Fruit fly (Drosophila melanogaster) whole organism, prepupa: ENCODE data around the gene wapl.
A peak's percentile ranks its signal among the peaks of the same experiment; 100 is the strongest.

Source experiments
- CG1621 ChIP-seq: fragments of 200-800 bp; sonication (Bioruptor generic); optimal IDR thresholded peaks from 3 replicates; lab custom pipeline; 2018; ENCODE audit warnings: missing biosample characterization, mild to moderate bottlenecking, missing genetic modification characterization
- CG3032 ChIP-seq: fragments of 200-800 bp; optimal IDR thresholded peaks from 2 replicates; lab custom pipeline; 2019; ENCODE audit warnings: missing biosample characterization, mild to moderate bottlenecking, missing genetic modification characterization, moderate library complexity
- CG32006 ChIP-seq: fragments of 200-800 bp; sonication (Bioruptor generic); optimal IDR thresholded peaks from 3 replicates; lab custom pipeline; 2017; ENCODE audit warnings: missing biosample characterization, mild to moderate bottlenecking, missing genetic modification characterization
- CG34406 ChIP-seq: fragments of 200-800 bp; sonication (Bioruptor generic); optimal IDR thresholded peaks from 3 replicates; lab custom pipeline; 2016; ENCODE audit warnings: missing biosample characterization, missing genetic modification characterization
- CG4318 ChIP-seq: fragments of 200-800 bp; sonication (Bioruptor generic); optimal IDR thresholded peaks from 3 replicates; lab custom pipeline; 2017; ENCODE audit warnings: missing biosample characterization, mild to moderate bottlenecking, missing genetic modification characterization
- CG6163 ChIP-seq: fragments of 200-800 bp; sonication (Bioruptor generic); IDR thresholded peaks from 3 replicates; pipeline ENCODE4 v1.3.6; 2022; ENCODE audit warnings: missing biosample characterization, missing genetic modification characterization
- CG6276 ChIP-seq: fragments of 200-800 bp; sonication (Bioruptor generic); optimal IDR thresholded peaks from 2 replicates; lab custom pipeline; 2017; ENCODE audit warnings: missing biosample characterization, mild to moderate bottlenecking, missing genetic modification characterization
- CG8119 ChIP-seq: fragments of 200-800 bp; sonication (Bioruptor generic); IDR thresholded peaks from 3 replicates; pipeline ENCODE4 v1.3.6; 2022; ENCODE audit warnings: missing biosample characterization, missing genetic modification characterization
- CG8319 ChIP-seq: fragments of 200-800 bp; sonication (Bioruptor generic); optimal IDR thresholded peaks from 3 replicates; lab custom pipeline; 2016; ENCODE audit warnings: missing biosample characterization, missing genetic modification characterization
- Ets96B ChIP-seq: fragments of 200-800 bp; optimal IDR thresholded peaks from 2 replicates; lab custom pipeline; 2019; ENCODE audit warnings: missing biosample characterization, mild to moderate bottlenecking, missing genetic modification characterization, moderate library complexity
- Hr38 ChIP-seq: sonication (Bioruptor generic); optimal IDR thresholded peaks from 2 replicates; lab custom pipeline; 2016; ENCODE audit warnings: missing biosample characterization, missing genetic modification characterization
- Hr4 ChIP-seq: fragments of 200-800 bp; sonication (Bioruptor generic); optimal IDR thresholded peaks from 3 replicates; lab custom pipeline; 2016; ENCODE audit warnings: missing biosample characterization, missing genetic modification characterization
- Met ChIP-seq: fragments of 200-800 bp; sonication (Bioruptor generic); optimal IDR thresholded peaks from 3 replicates; lab custom pipeline; 2016; ENCODE audit warnings: missing biosample characterization, missing genetic modification characterization
- OdsH ChIP-seq: fragments of 200-800 bp; sonication (Bioruptor generic); optimal IDR thresholded peaks from 3 replicates; lab custom pipeline; 2016; ENCODE audit warnings: missing biosample characterization, missing genetic modification characterization
- Sox14 ChIP-seq: fragments of 200-800 bp; sonication (Bioruptor generic); optimal IDR thresholded peaks from 3 replicates; lab custom pipeline; 2016; ENCODE audit warnings: missing biosample characterization, missing genetic modification characterization
- achi ChIP-seq: fragments of 200-800 bp; sonication (Bioruptor generic); optimal IDR thresholded peaks from 3 replicates; lab custom pipeline; 2016; ENCODE audit warnings: missing biosample characterization, missing genetic modification characterization
- acj6 ChIP-seq: fragments of 200-800 bp; sonication (Bioruptor generic); optimal IDR thresholded peaks from 3 replicates; lab custom pipeline; 2016; ENCODE audit warnings: missing biosample characterization, missing genetic modification characterization
- dsx ChIP-seq: fragments of 200-800 bp; optimal IDR thresholded peaks from 3 replicates; lab custom pipeline; 2019; ENCODE audit warnings: missing biosample characterization, mild to moderate bottlenecking, missing genetic modification characterization, moderate library complexity; ENCODE audit not compliant: poor library complexity, severe bottlenecking
- esn ChIP-seq: fragments of 200-800 bp; sonication (Bioruptor generic); optimal IDR thresholded peaks from 2 replicates; lab custom pipeline; 2016; ENCODE audit warnings: missing biosample characterization, mild to moderate bottlenecking, missing genetic modification characterization, moderate library complexity
- fd59A ChIP-seq: fragments of 200-800 bp; sonication (Bioruptor generic); optimal IDR thresholded peaks from 2 replicates; lab custom pipeline; 2017; ENCODE audit warnings: missing biosample characterization, mild to moderate bottlenecking, missing genetic modification characterization, missing genetic modification reagents
- fd85E ChIP-seq: fragments of 200-800 bp; sonication (Bioruptor generic); optimal IDR thresholded peaks from 3 replicates; lab custom pipeline; 2016; ENCODE audit warnings: missing biosample characterization, missing genetic modification characterization
- fkh ChIP-seq: fragments of 200-800 bp; sonication (Bioruptor generic); optimal IDR thresholded peaks from 3 replicates; lab custom pipeline; 2017; ENCODE audit warnings: missing biosample characterization, mild to moderate bottlenecking, missing genetic modification characterization, moderate library complexity
- lz ChIP-seq: fragments of 200-800 bp; sonication (Bioruptor generic); optimal IDR thresholded peaks from 3 replicates; lab custom pipeline; 2016; ENCODE audit warnings: missing biosample characterization, missing genetic modification characterization
- spab ChIP-seq: fragments of 200-800 bp; sonication (Bioruptor generic); optimal IDR thresholded peaks from 2 replicates; lab custom pipeline; 2017; ENCODE audit warnings: missing biosample characterization, mild to moderate bottlenecking, missing genetic modification characterization, missing genetic modification reagents
- ss ChIP-seq, 2 experiments: fragments of 200-800 bp; sonication (Bioruptor generic); optimal IDR thresholded peaks; 2 replicates in 1 of 2; 3 replicates in 1 of 2; lab custom pipeline; 2017 to 2018; ENCODE audit warnings: mild to moderate bottlenecking in 2 of 2, missing biosample characterization in 2 of 2, missing genetic modification characterization in 2 of 2, moderate library complexity in 1 of 2
- svp ChIP-seq: fragments of 200-800 bp; sonication (Bioruptor generic); peaks from one replicate; lab custom pipeline; 2016; ENCODE audit warnings: missing biosample characterization, missing genetic modification characterization
- topi ChIP-seq: fragments of 200-800 bp; sonication (Bioruptor generic); optimal IDR thresholded peaks from 3 replicates; lab custom pipeline; 2016; ENCODE audit warnings: missing biosample characterization, missing genetic modification characterization

Gene wapl

DNA sequence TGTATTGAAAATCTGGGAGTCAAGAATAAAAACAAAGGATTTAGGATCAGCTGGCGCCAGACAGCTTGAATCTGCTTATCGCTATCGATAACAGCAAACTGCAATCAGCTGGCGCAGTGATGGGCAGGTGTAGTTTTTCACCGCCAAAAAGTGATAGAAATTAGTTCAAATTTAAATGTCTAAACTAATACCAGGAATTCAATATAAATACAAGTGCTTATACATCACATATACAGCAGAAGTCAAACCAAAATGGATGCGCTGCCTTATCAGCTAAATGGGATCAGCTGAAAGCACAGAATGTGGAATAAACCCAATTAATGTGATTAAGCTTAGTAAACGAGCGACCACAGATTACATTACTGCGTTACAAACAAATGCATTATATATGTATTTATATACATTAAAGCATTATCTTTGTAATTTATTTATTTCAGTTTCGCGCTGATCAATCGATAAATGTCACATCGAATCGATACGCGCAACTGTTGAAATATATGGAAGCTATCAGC lies 22.0 kb upstream of the wapl start, which contains the start of gene pn:
Gene pn (plus strand): TSS at position 462 of the 512 bp plus-strand sequence.
- TF ChIP-seq Met (GFP tag; lab: Kevin White, UChicago) = no peak
- TF ChIP-seq CG3032 (tag; lab: Kevin White, UChicago) = peak; percentile 2
- TF ChIP-seq esn (GFP tag; lab: Kevin White, UChicago) = peak; percentile 9
- peak; percentile 78 for TF ChIP-seq svp (GFP tag; lab: Kevin White, UChicago)
- TF ChIP-seq, all 60 proteins: peak for 3

DNA sequence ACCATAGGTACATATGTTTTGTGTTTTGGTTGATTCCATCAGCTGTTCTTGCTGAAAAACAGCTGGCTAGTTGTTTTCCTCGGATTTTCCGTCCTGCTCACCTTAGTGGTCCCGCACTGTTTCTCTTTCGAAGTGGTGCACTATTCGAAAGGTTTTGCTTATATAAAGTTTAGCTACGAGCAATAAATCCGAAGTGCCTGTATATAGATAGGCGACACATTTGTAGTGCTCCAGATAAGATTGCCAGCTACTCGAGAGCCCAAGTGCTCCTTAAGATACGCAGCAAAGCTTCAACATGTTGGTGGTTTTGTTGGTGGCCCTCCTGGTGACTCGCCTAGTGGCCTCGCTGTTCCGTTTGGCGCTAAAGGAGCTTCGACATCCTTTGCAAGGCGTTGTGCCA lies 20.0 kb upstream of the wapl start, which contains the start of gene Cyp4ae1:
Gene Cyp4ae1 (plus strand): TSS at position 206 of the 400 bp plus-strand sequence.
- TF ChIP-seq spab (GFP tag; lab: Kevin White, UChicago) (no peak), Hr38 (no peak), CG34406 (GFP tag; lab: Kevin White, UChicago) (no peak), CG8319 (GFP tag; lab: Kevin White, UChicago) (no peak), CG8119 (GFP tag; lab: Robert Waterston, UW) (no peak), Hr4 (GFP tag; lab: Kevin White, UChicago) (no peak), Ets96B (tag; lab: Kevin White, UChicago) (no peak), Sox14 (GFP tag; lab: Kevin White, UChicago) (no peak)

DNA sequence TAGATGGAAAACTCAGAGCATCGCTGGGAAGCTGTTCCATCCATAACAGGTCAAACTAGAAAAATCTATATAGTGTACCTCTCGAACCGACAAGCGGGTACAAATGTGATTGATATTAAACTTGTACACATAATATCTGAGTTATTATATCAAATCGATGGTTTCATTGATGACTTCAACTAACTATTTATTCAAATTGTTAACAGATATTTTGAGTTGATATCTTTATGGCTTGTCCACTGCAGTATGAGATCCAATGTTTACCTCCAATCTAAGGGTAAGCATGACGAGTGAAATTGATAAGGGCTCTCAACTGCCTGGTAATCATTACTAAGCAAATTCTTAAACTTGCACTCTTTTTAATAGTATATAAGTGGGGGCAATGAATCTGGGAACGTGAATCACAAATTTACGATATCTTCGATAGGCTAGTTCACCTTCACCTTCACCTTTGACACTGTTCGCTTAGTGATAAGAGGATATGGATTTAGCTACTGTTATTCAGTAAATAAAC lies 17.2 kb upstream of the wapl start, which contains the start of gene Cyp4d2:
Gene Cyp4d2 (plus strand): TSS at position 51 of the 514 bp plus-strand sequence.
- TF ChIP-seq lz (GFP tag; lab: Kevin White, UChicago) (no peak), esn (GFP tag; lab: Kevin White, UChicago) (no peak), topi (GFP tag; lab: Kevin White, UChicago) (no peak), CG32006 (GFP tag; lab: Kevin White, UChicago) (no peak), achi (GFP tag; lab: Kevin White, UChicago) (no peak), dsx (GFP tag; lab: Kevin White, UChicago) (no peak), fkh (GFP tag; lab: Kevin White, UChicago) (peak; percentile 30), fd59A (GFP tag; lab: Kevin White, UChicago) (no peak)
- TF ChIP-seq, all 60 proteins: peak for 1

DNA sequence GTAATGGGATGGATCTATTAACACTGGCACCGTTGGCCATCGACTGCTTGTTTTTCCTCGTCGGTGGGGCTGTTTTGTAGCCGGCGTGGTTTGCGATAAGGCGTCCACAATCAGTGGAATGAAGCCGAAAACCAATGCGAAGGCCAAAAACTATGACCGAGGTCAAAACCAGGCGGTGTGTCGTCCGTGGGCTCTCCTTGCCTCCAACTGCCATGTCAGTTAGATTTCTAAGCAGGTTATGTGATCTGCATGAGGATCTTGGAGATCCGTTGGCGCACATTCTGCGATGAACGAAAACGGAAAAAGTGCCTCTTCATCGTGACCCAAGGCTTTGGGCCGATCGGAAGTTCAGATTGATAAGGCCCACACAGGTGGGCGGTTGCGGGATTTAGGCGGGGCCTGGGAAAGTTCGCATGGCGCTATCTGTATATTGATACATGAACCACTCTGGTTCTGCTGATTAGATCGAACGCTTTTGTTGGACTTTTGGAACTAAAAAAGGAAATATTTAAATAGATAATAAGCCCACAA lies 16.5 kb upstream of the wapl start, which contains the start of gene Cyp4d14:
Gene Cyp4d14 (minus strand): TSS at position 51 of the 531 bp plus-strand sequence.
- no peak for TF ChIP-seq acj6 (GFP tag; lab: Kevin White, UChicago)
- no peak for TF ChIP-seq ss (GFP tag; optimal IDR thresholded peaks at IDR 0.05; lab: Kevin White, UChicago)
- TF ChIP-seq svp (GFP tag; lab: Kevin White, UChicago) = peak; percentile 84

DNA sequence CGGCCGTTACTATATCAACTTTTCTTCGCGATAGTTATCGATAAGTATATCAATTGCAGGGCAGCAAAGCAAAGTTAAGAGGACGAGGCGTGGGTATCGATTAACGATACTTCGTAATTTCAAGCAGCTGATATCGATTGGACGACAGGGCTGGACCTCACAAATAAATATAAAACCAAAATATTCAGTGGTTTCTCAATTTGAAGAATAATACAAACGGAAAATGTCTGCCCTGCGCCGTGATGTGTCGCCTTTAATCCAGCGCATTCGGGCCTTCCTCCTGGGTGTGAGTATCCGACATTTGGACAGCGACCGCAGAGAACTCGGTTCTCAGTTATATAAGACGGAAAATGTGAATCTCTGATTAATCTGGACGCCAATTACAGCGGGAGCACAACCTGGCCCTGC lies 13.6 kb upstream of the wapl start, which contains the start of gene ND-B14.5A:
Gene ND-B14.5A (plus strand): TSS at position 107 of the 408 bp plus-strand sequence.
- TF ChIP-seq CG6276 (GFP tag; lab: Kevin White, UChicago) (no peak), CG4318 (GFP tag; lab: Kevin White, UChicago) (no peak), CG1621 (tag; lab: Kevin White, UChicago) (no peak), OdsH (GFP tag; lab: Kevin White, UChicago) (no peak), CG6163 (GFP tag; lab: Robert Waterston, UW) (no peak), esn (GFP tag; lab: Kevin White, UChicago) (peak; percentile 23), CG8319 (GFP tag; lab: Kevin White, UChicago) (no peak)

DNA sequence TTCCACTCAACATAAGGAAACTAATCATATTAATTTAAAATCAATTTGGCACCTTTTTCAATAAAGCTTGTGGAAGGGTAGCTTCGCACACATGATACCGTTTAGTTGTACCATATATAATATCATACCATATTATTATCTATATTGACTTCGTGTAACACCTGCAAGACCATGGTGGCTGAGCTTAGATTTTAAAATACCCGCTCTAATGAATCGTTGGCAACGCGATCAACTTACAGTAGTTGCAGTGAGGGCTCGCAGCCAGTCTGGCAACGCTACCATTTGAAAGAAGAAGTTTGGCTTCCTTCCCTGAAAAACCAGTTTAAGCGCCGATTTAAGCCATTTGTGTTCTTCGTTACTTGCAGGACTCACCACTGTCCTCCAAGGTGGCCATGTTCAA lies 11.6 kb upstream of the wapl start:
- TF ChIP-seq fd85E (no peak), CG8119 (GFP tag; lab: Robert Waterston, UW) (no peak), CG6163 (GFP tag; lab: Robert Waterston, UW) (no peak), CG6276 (GFP tag; lab: Kevin White, UChicago) (no peak)
